Worm (Caenorhabditis elegans) whole organism, L4 larva: ENCODE data around the gene B0280.7.

ENCODE experiments used
- F26F4.8 ChIP-seq: fragments of 200-800 bp; sonication (Bioruptor generic); conservative IDR thresholded peaks from 2 replicates; pipeline ENCODE4 v1.3.6; 2022; ENCODE audit warnings: missing genetic modification characterization, missing compliant biosample characterization
- F49E8.2 ChIP-seq: sonication (generic microtip); optimal IDR thresholded peaks from 2 replicates; lab custom pipeline; 2016; ENCODE audit warnings: missing compliant biosample characterization, mild to moderate bottlenecking, missing genetic modification characterization, borderline replicate concordance
- T20F7.1 ChIP-seq: fragments of 200-800 bp; sonication (Bioruptor generic); optimal IDR thresholded peaks from 2 replicates; lab custom pipeline; 2018; ENCODE audit warnings: mild to moderate bottlenecking, missing genetic modification characterization, missing compliant biosample characterization
- Y105C5A.15 ChIP-seq: fragments of 200-800 bp; sonication (Bioruptor generic); IDR thresholded peaks from 2 replicates; pipeline ENCODE4 v1.3.6; 2022; ENCODE audit warnings: missing genetic modification characterization, missing compliant biosample characterization
- Y48G9A.11 ChIP-seq: fragments of 200-800 bp; sonication (Bioruptor generic); IDR thresholded peaks from 2 replicates; pipeline ENCODE4 v1.3.6; 2022; ENCODE audit warnings: missing genetic modification reagents, missing genetic modification characterization, missing compliant biosample characterization
- ZK337.2 ChIP-seq: fragments of 200-800 bp; sonication (Bioruptor generic); IDR thresholded peaks from 2 replicates; pipeline ENCODE4 v1.3.6; 2022; ENCODE audit warnings: missing genetic modification reagents, missing genetic modification characterization, missing compliant biosample characterization
- ama-1 ChIP-seq: fragments of 150-350 bp; optimal IDR thresholded peaks from 2 replicates; lab custom pipeline; 2014; ENCODE audit warnings: inconsistent platforms, mixed read lengths
- ceh-82 ChIP-seq: sonication (generic microtip); optimal IDR thresholded peaks from 2 replicates; lab custom pipeline; 2017; ENCODE audit warnings: missing biosample characterization, missing genetic modification characterization
- ces-1 ChIP-seq: fragments of 150-350 bp; sonication (generic microtip); optimal IDR thresholded peaks from 4 replicates; lab custom pipeline; 2014; ENCODE audit warnings: missing biosample characterization, missing genetic modification reagents, missing genetic modification characterization
- daf-12 ChIP-seq: fragments of 150-350 bp; optimal IDR thresholded peaks from 2 replicates; lab custom pipeline; 2014; ENCODE audit warnings: missing biosample characterization, missing genetic modification reagents, missing genetic modification characterization
- daf-16 ChIP-seq, 3 experiments: sonication (generic microtip); optimal IDR thresholded peaks; 2 replicates each; lab custom pipeline; 2016 to 2017; ENCODE audit warnings: missing genetic modification characterization in 3 of 3, missing genetic modification reagents in 3 of 3, mild to moderate bottlenecking in 2 of 3, missing compliant biosample characterization in 2 of 3, missing biosample characterization in 1 of 3, moderate library complexity in 1 of 3
- dmd-6 ChIP-seq: fragments of 200-800 bp; sonication (Bioruptor generic); IDR thresholded peaks from 2 replicates; pipeline ENCODE4 v1.3.6; 2022; ENCODE audit warnings: missing genetic modification reagents, missing genetic modification characterization, missing compliant biosample characterization
- dmd-9 ChIP-seq: fragments of 200-800 bp; sonication (Bioruptor generic); IDR thresholded peaks from 2 replicates; pipeline ENCODE4 v1.3.6; 2022; ENCODE audit warnings: missing genetic modification reagents, missing genetic modification characterization, missing compliant biosample characterization
- dpl-1 ChIP-seq: fragments of 150-350 bp; optimal IDR thresholded peaks from 2 replicates; lab custom pipeline; 2014; ENCODE audit warnings: missing biosample characterization, missing genetic modification reagents, missing genetic modification characterization
- duxl-1 ChIP-seq: sonication (generic microtip); optimal IDR thresholded peaks from 2 replicates; lab custom pipeline; 2016; ENCODE audit warnings: mild to moderate bottlenecking, missing genetic modification characterization, moderate library complexity, missing compliant biosample characterization; ENCODE audit not compliant: poor library complexity
- dve-1 ChIP-seq: sonication (generic microtip); optimal IDR thresholded peaks from 2 replicates; lab custom pipeline; 2017; ENCODE audit warnings: antibody characterized with exemption, mild to moderate bottlenecking, missing genetic modification characterization, missing compliant biosample characterization; ENCODE audit not compliant: insufficient read depth
- egl-27 ChIP-seq: sonication (generic microtip); optimal IDR thresholded peaks from 3 replicates; lab custom pipeline; 2017; ENCODE audit warnings: missing biosample characterization, missing genetic modification reagents, missing genetic modification characterization
- egl-43 ChIP-seq: fragments of 200-800 bp; sonication (Bioruptor generic); IDR thresholded peaks from 2 replicates; pipeline ENCODE4 v1.3.6; 2022; ENCODE audit warnings: missing genetic modification reagents, missing genetic modification characterization, missing compliant biosample characterization
- fkh-10 ChIP-seq: fragments of 150-350 bp; optimal IDR thresholded peaks from 2 replicates; lab custom pipeline; 2014; ENCODE audit warnings: missing biosample characterization, missing genetic modification reagents, missing genetic modification characterization
- fos-1 ChIP-seq: fragments of 150-350 bp; optimal IDR thresholded peaks from 2 replicates; lab custom pipeline; 2014; ENCODE audit warnings: missing biosample characterization, missing genetic modification characterization
- gei-8 ChIP-seq: fragments of 200-800 bp; sonication (Bioruptor generic); optimal IDR thresholded peaks from 2 replicates; lab custom pipeline; 2018; ENCODE audit warnings: mild to moderate bottlenecking, missing genetic modification characterization, missing compliant biosample characterization
- jun-1 ChIP-seq: fragments of 150-350 bp; optimal IDR thresholded peaks from 2 replicates; lab custom pipeline; 2014; ENCODE audit warnings: missing biosample characterization, missing genetic modification reagents, missing genetic modification characterization
- lin-13 ChIP-seq: fragments of 150-350 bp; optimal IDR thresholded peaks from 2 replicates; lab custom pipeline; 2014; ENCODE audit warnings: missing biosample characterization, missing genetic modification reagents, missing genetic modification characterization
- lin-15B ChIP-seq: fragments of 150-350 bp; sonication (generic microtip); optimal IDR thresholded peaks from 3 replicates; lab custom pipeline; 2014; ENCODE audit warnings: missing biosample characterization, missing genetic modification characterization
- lin-29 ChIP-seq: fragments of 200-800 bp; sonication (Bioruptor generic); IDR thresholded peaks from 2 replicates; pipeline ENCODE4 v1.3.6; 2022; ENCODE audit warnings: missing genetic modification reagents, missing genetic modification characterization, missing compliant biosample characterization
- lir-3 ChIP-seq: sonication (generic microtip); optimal IDR thresholded peaks from 2 replicates; lab custom pipeline; 2016; ENCODE audit warnings: mild to moderate bottlenecking, missing genetic modification characterization, missing compliant biosample characterization
- lsy-2 ChIP-seq, 2 experiments: fragments of 150-350 bp in 1 of 2; sonication (generic microtip) in 1 of 2; optimal IDR thresholded peaks; 2 replicates each; lab custom pipeline; 2014 to 2017; ENCODE audit warnings: missing biosample characterization in 2 of 2, missing genetic modification characterization in 2 of 2
- madf-5 ChIP-seq, 2 experiments: fragments of 200-800 bp; sonication (Bioruptor generic); IDR thresholded peaks; 2 replicates each; pipeline ENCODE4 v1.3.6; 2022; ENCODE audit warnings: missing compliant biosample characterization in 2 of 2, missing genetic modification characterization in 2 of 2
- madf-9 ChIP-seq: fragments of 200-800 bp; sonication (Bioruptor generic); conservative IDR thresholded peaks from 2 replicates; pipeline ENCODE4 v1.3.6; 2022; ENCODE audit warnings: missing genetic modification reagents, missing genetic modification characterization, missing compliant biosample characterization
- mdl-1 ChIP-seq, 2 experiments: fragments of 150-350 bp in 1 of 2; sonication (generic microtip) in 1 of 2; optimal IDR thresholded peaks; 2 replicates each; lab custom pipeline; 2014 to 2017; ENCODE audit warnings: missing biosample characterization in 2 of 2, missing genetic modification characterization in 2 of 2
- mdt-29 ChIP-seq: fragments of 200-800 bp; sonication (Bioruptor generic); IDR thresholded peaks from 2 replicates; pipeline ENCODE4 v1.3.6; 2022; ENCODE audit warnings: missing genetic modification reagents, missing genetic modification characterization, missing compliant biosample characterization
- mes-2 ChIP-seq: sonication (generic microtip); optimal IDR thresholded peaks from 2 replicates; lab custom pipeline; 2016; ENCODE audit warnings: missing genotype, mild to moderate bottlenecking, missing genetic modification characterization, missing compliant biosample characterization; ENCODE audit not compliant: poor library complexity, severe bottlenecking
- mxl-3 ChIP-seq: fragments of 200-800 bp; sonication (Bioruptor generic); optimal IDR thresholded peaks from 2 replicates; lab custom pipeline; 2018; ENCODE audit warnings: mild to moderate bottlenecking, missing genetic modification characterization, missing compliant biosample characterization
- nhr-11 ChIP-seq: fragments of 150-350 bp; optimal IDR thresholded peaks from 2 replicates; lab custom pipeline; 2014; ENCODE audit warnings: missing biosample characterization, missing genetic modification characterization
- nhr-28 ChIP-seq: fragments of 150-350 bp; optimal IDR thresholded peaks from 2 replicates; lab custom pipeline; 2014; ENCODE audit warnings: missing biosample characterization, missing genetic modification characterization
- nhr-41 ChIP-seq: fragments of 200-800 bp; sonication (Bioruptor generic); IDR thresholded peaks from 2 replicates; pipeline ENCODE4 v1.3.6; 2022; ENCODE audit warnings: missing genetic modification reagents, missing genetic modification characterization, missing compliant biosample characterization
- nhr-48 ChIP-seq: sonication (generic microtip); optimal IDR thresholded peaks from 2 replicates; lab custom pipeline; 2016; ENCODE audit warnings: mild to moderate bottlenecking, missing genetic modification characterization, missing compliant biosample characterization
- nhr-77 ChIP-seq: fragments of 150-350 bp; optimal IDR thresholded peaks from 2 replicates; lab custom pipeline; 2014; ENCODE audit warnings: missing biosample characterization, missing genetic modification characterization
- pha-4 ChIP-seq, 2 experiments: fragments of 150-350 bp in 1 of 2; fragments of 200-800 bp in 1 of 2; sonication (Bioruptor generic) in 1 of 2; IDR thresholded peaks in 1 of 2; optimal IDR thresholded peaks in 1 of 2; 2 replicates each; pipeline versions ENCODE4 v1.3.6 to Lab custom; 2014 to 2022; ENCODE audit warnings: missing genetic modification characterization in 2 of 2, missing genetic modification reagents in 2 of 2, missing biosample characterization in 1 of 2, missing compliant biosample characterization in 1 of 2
- pqm-1 ChIP-seq: sonication (generic microtip); optimal IDR thresholded peaks from 2 replicates; lab custom pipeline; 2017; ENCODE audit warnings: missing biosample characterization, missing genetic modification characterization
- saeg-2 ChIP-seq: fragments of 200-800 bp; sonication (Bioruptor generic); IDR thresholded peaks from 2 replicates; pipeline ENCODE4 v1.3.6; 2022; ENCODE audit warnings: missing genetic modification reagents, missing genetic modification characterization, missing compliant biosample characterization
- spr-3 ChIP-seq: fragments of 200-800 bp; sonication (Bioruptor generic); optimal IDR thresholded peaks from 2 replicates; lab custom pipeline; 2018; ENCODE audit warnings: mild to moderate bottlenecking, missing genetic modification characterization, missing compliant biosample characterization
- tra-1 ChIP-seq: fragments of 200-800 bp; sonication (Bioruptor generic); IDR thresholded peaks from 2 replicates; pipeline ENCODE4 v1.3.6; 2022; ENCODE audit warnings: missing genetic modification reagents, missing genetic modification characterization, missing compliant biosample characterization
- zfp-2 ChIP-seq: sonication (generic microtip); optimal IDR thresholded peaks from 2 replicates; lab custom pipeline; 2016; ENCODE audit warnings: mild to moderate bottlenecking, missing genetic modification characterization, missing compliant biosample characterization
- zfp-3 ChIP-seq: fragments of 200-800 bp; sonication (Bioruptor generic); conservative IDR thresholded peaks from 2 replicates; pipeline ENCODE4 v1.3.6; 2022; ENCODE audit warnings: missing genetic modification reagents, missing genetic modification characterization, missing compliant biosample characterization
- zip-2 ChIP-seq: fragments of 150-350 bp; optimal IDR thresholded peaks from 2 replicates; lab custom pipeline; 2014; ENCODE audit warnings: missing biosample characterization, missing genetic modification characterization
- ztf-7 ChIP-seq: fragments of 150-350 bp; optimal IDR thresholded peaks from 2 replicates; lab custom pipeline; 2014; ENCODE audit warnings: missing biosample characterization, missing genetic modification characterization

Gene B0280.7

ce11 chrIII:7158709-7159108 is 47.0 kb upstream of the B0280.7 start, which contains the start of gene nuo-4:
Gene nuo-4 (minus strand): TSS chrIII:7158809.
- TF ChIP-seq ama-1 (lab: Kevin White, UChicago) = peak; percentile 28
- no peak for TF ChIP-seq lin-13 (GFP tag; lab: Kevin White, UChicago)

- peak; percentile 74 for TF ChIP-seq dpl-1 (GFP tag; lab: Kevin White, UChicago)
- peak; percentile 63 for TF ChIP-seq duxl-1
- TF ChIP-seq nhr-28 = peak; percentile 92
- TF ChIP-seq nhr-41 = no peak
- TF ChIP-seq dmd-6 (GFP tag; lab: Robert Waterston, UW) = peak; percentile 90
- peak; percentile 81 for TF ChIP-seq egl-43 (GFP tag; lab: Robert Waterston, UW)
- peak; percentile 83 for TF ChIP-seq saeg-2 (GFP tag; lab: Robert Waterston, UW)
- no peak for TF ChIP-seq ceh-82 (tag; lab: Kevin White, UChicago)
- TF ChIP-seq daf-12 (tag; lab: Kevin White, UChicago) = no peak
- peak; percentile 66 for TF ChIP-seq mxl-3 (GFP tag; lab: Kevin White, UChicago)
- peak; percentile 78 for TF ChIP-seq pha-4 (GFP tag; IDR thresholded peaks at IDR 0.05; lab: Robert Waterston, UW)
- TF ChIP-seq pha-4 (tag; optimal IDR thresholded peaks at IDR 0.05; lab: Kevin White, UChicago) = peak; percentile 96
- TF ChIP-seq tra-1 = peak; percentile 63
- peak; percentile 40 for TF ChIP-seq lir-3
- TF ChIP-seq F26F4.8 (GFP tag; lab: Robert Waterston, UW) = no peak
- no peak for TF ChIP-seq ZK337.2 (GFP tag; lab: Robert Waterston, UW)
- no peak for TF ChIP-seq madf-5 (GFP tag; IDR thresholded peaks at IDR 0.05; lab: Robert Waterston, UW)
- TF ChIP-seq dmd-9 (GFP tag; lab: Robert Waterston, UW) = peak; percentile 64; the same call in 1 of the 2 replicates
- TF ChIP-seq zfp-2 = peak; percentile 54
- peak; percentile 85 for TF ChIP-seq gei-8
- peak; percentile 85 for TF ChIP-seq mes-2
- peak; percentile 77 for TF ChIP-seq T20F7.1 (GFP tag; lab: Kevin White, UChicago)
- no peak for TF ChIP-seq ztf-7
- peak; percentile 34 for TF ChIP-seq nhr-77
- peak; percentile 50; the same call in 1 of the 2 replicates for TF ChIP-seq madf-9
- TF ChIP-seq zip-2 (tag; lab: Kevin White, UChicago) = peak; percentile 59
- TF ChIP-seq F49E8.2 (tag; lab: Kevin White, UChicago) = no peak
- peak; percentile 13 for TF ChIP-seq ces-1 (GFP tag; lab: Kevin White, UChicago)
- peak; percentile 39 for TF ChIP-seq pqm-1 (tag; lab: Kevin White, UChicago)
- TF ChIP-seq nhr-11 (tag; lab: Kevin White, UChicago) = peak; percentile 81
- TF ChIP-seq fos-1 (tag; lab: Kevin White, UChicago) = peak; percentile 57
- TF ChIP-seq Y105C5A.15 (GFP tag; lab: Robert Waterston, UW) = no peak
- 0 out of 2 replicates have a peak, but pooled peaks have one; percentile 18 for TF ChIP-seq lin-29 (GFP tag; lab: Robert Waterston, UW)
- peak; percentile 92 for TF ChIP-seq dve-1 (tag; lab: Kevin White, UChicago)
- peak; percentile 88 to 90 for TF ChIP-seq lsy-2 (tag; optimal IDR thresholded peaks at IDR 0.05; lab: Kevin White, UChicago)
- TF ChIP-seq lin-13 (GFP tag; lab: Kevin White, UChicago) = no peak
- peak; percentile 82 for TF ChIP-seq jun-1 (tag; lab: Kevin White, UChicago)
- no peak for TF ChIP-seq lin-15B (tag; lab: Kevin White, UChicago)
- TF ChIP-seq Y48G9A.11 (GFP tag; lab: Robert Waterston, UW) = no peak
- peak; percentile 52 to 75 for TF ChIP-seq daf-16 (GFP tag; optimal IDR thresholded peaks at IDR 0.05; lab: Kevin White, UChicago)
- peak; percentile 82 for TF ChIP-seq daf-16 (tag; optimal IDR thresholded peaks at IDR 0.05; lab: Kevin White, UChicago)
- no peak for TF ChIP-seq egl-27
- TF ChIP-seq mdt-29 (GFP tag; lab: Robert Waterston, UW) = peak; percentile 77
- peak; percentile 99 for TF ChIP-seq mdl-1 (tag; optimal IDR thresholded peaks at IDR 0.05; lab: Kevin White, UChicago)
- peak; percentile 93 for TF ChIP-seq nhr-48 (tag; lab: Kevin White, UChicago)
- peak; percentile 96 for TF ChIP-seq fkh-10
- TF ChIP-seq spr-3 (GFP tag; lab: Kevin White, UChicago) = peak; percentile 20
- 0 out of 2 replicates have a peak, but pooled peaks have one; percentile 46 for TF ChIP-seq zfp-3 (GFP tag; lab: Robert Waterston, UW)
These were observed 43.9 kb upstream of the B0280.7 start for ce11 chrIII:7155631-7156030.
